Fruit fly (Drosophila melanogaster) whole organism, pupa: ENCODE results near the gene CG10000.

ENCODE experiments used
- CG10348 ChIP-seq: fragments of 200-800 bp; sonication (Bioruptor generic); IDR thresholded peaks from 2 replicates; pipeline ENCODE4 v1.3.6; 2022; ENCODE audit warnings: missing biosample characterization, missing genetic modification characterization
- CG13204 ChIP-seq: fragments of 200-800 bp; sonication (Bioruptor generic); optimal IDR thresholded peaks from 2 replicates; lab custom pipeline; 2018; ENCODE audit warnings: missing biosample characterization, mild to moderate bottlenecking, missing genetic modification characterization, moderate library complexity
- CG14655 ChIP-seq: fragments of 200-800 bp; sonication (Bioruptor generic); optimal IDR thresholded peaks from 3 replicates; lab custom pipeline; 2017; ENCODE audit warnings: mild to moderate bottlenecking, missing biosample characterization, missing genetic modification reagents, missing genetic modification characterization
- CG15710 ChIP-seq: fragments of 200-800 bp; sonication (Bioruptor generic); optimal IDR thresholded peaks from 2 replicates; lab custom pipeline; 2018; ENCODE audit warnings: missing biosample characterization, mild to moderate bottlenecking, missing genetic modification characterization, moderate library complexity
- CG17806 ChIP-seq: fragments of 200-800 bp; sonication (Bioruptor generic); optimal IDR thresholded peaks from 2 replicates; lab custom pipeline; 2018; ENCODE audit warnings: missing biosample characterization, mild to moderate bottlenecking, missing genetic modification characterization, moderate library complexity
- CG8159 ChIP-seq: fragments of 200-800 bp; sonication (Bioruptor generic); optimal IDR thresholded peaks from 3 replicates; lab custom pipeline; 2018; ENCODE audit warnings: missing biosample characterization, mild to moderate bottlenecking, missing genetic modification characterization, moderate library complexity
- D1 ChIP-seq: fragments of 200-800 bp; sonication (Bioruptor generic); optimal IDR thresholded peaks from 2 replicates; lab custom pipeline; 2018; ENCODE audit warnings: missing biosample characterization, mild to moderate bottlenecking, missing genetic modification characterization, moderate library complexity
- EcR ChIP-seq: fragments of 200-800 bp; sonication (Bioruptor generic); optimal IDR thresholded peaks from 3 replicates; lab custom pipeline; 2019; ENCODE audit warnings: missing biosample characterization, missing genetic modification characterization, mild to moderate bottlenecking, moderate library complexity, missing genetic modification reagents
- Pif1A ChIP-seq: fragments of 200-800 bp; sonication (Bioruptor generic); optimal IDR thresholded peaks from 3 replicates; lab custom pipeline; 2016; ENCODE audit warnings: missing biosample characterization, missing genetic modification characterization
- Pif1B ChIP-seq: fragments of 200-800 bp; sonication (Bioruptor generic); optimal IDR thresholded peaks from 3 replicates; lab custom pipeline; 2016; ENCODE audit warnings: missing biosample characterization, missing genetic modification characterization
- gl ChIP-seq: fragments of 200-800 bp; sonication (Bioruptor generic); optimal IDR thresholded peaks from 2 replicates; lab custom pipeline; 2018; ENCODE audit warnings: missing biosample characterization, mild to moderate bottlenecking, missing genetic modification characterization
- rn ChIP-seq: fragments of 200-800 bp; sonication (Bioruptor generic); IDR thresholded peaks from 2 replicates; pipeline ENCODE4 v1.3.6; 2022; ENCODE audit warnings: missing biosample characterization, missing genetic modification characterization

DNA sequence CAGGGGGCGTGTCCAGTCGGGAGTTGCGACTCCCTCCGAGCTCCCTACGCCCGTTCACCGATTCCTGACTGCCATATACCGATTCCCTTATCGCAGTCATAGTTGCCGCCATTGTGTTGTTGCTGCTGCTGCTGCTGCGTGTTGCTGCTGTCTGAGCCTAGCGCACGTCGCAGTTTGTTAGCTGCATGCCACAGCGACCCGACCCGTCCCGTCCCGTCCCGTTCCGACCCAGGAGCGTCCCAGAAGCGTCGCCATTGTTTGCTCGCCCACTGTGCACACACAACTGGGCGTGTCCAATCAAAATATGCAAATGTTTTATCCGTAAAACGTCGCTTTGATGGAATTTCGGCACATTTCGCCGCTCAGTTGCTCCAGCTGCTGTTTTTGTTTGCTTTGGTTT, 24.2 kb upstream of the CG10000 start:
- TF ChIP-seq CG15710 (tag; lab: Kevin White, UChicago) (no peak), gl (tag; lab: Kevin White, UChicago) (no peak), CG13204 (GFP tag; lab: Kevin White, UChicago) (no peak), CG8159 (tag; lab: Kevin White, UChicago) (no peak), Pif1A (no peak), EcR (GFP tag; lab: Kevin White, UChicago) (no peak), rn (GFP tag; lab: Robert Waterston, UW) (no peak), CG10348 (GFP tag; lab: Robert Waterston, UW) (no peak), Pif1B (GFP tag; lab: Kevin White, UChicago) (no peak), CG14655 (no peak), D1 (tag; lab: Kevin White, UChicago) (no peak), CG17806 (tag; lab: Kevin White, UChicago) (no peak)
